Worm (Caenorhabditis elegans) whole organism, midembryonic: ENCODE results near the gene F18E9.3.

ENCODE experiments used
- T22C8.4 ChIP-seq: fragments of 200-800 bp; sonication (Bioruptor generic); IDR thresholded peaks from 2 replicates; pipeline ENCODE4 v1.3.6; 2022; ENCODE audit warnings: missing genetic modification characterization, missing compliant biosample characterization
- cog-1 ChIP-seq: sonication (generic microtip); optimal IDR thresholded peaks from 2 replicates; lab custom pipeline; 2016; ENCODE audit warnings: missing genetic modification characterization, missing compliant biosample characterization
- flt-1 ChIP-seq: fragments of 200-800 bp; sonication (Bioruptor generic); IDR thresholded peaks from 2 replicates; pipeline ENCODE4 v1.3.6; 2022; ENCODE audit warnings: missing genetic modification characterization, missing compliant biosample characterization
- klf-2 ChIP-seq: fragments of 200-800 bp; sonication (Bioruptor generic); conservative IDR thresholded peaks from 2 replicates; pipeline ENCODE4 v1.3.6; 2022; ENCODE audit warnings: missing genetic modification reagents, missing genetic modification characterization, missing compliant biosample characterization
- med-1 ChIP-seq: sonication (generic microtip); optimal IDR thresholded peaks from 2 replicates; lab custom pipeline; 2017; ENCODE audit warnings: missing genetic modification characterization, mild to moderate bottlenecking, missing compliant biosample characterization, antibody characterized with exemption, missing genetic modification reagents; ENCODE audit not compliant: insufficient read depth
- ref-1 ChIP-seq: fragments of 200-800 bp; sonication (Bioruptor generic); conservative IDR thresholded peaks from 2 replicates; pipeline ENCODE4 v1.3.6; 2022; ENCODE audit warnings: missing genetic modification reagents, missing genetic modification characterization, missing compliant biosample characterization
- tab-1 ChIP-seq: fragments of 200-800 bp; sonication (Bioruptor generic); IDR thresholded peaks from 2 replicates; pipeline ENCODE4 v1.3.6; 2022; ENCODE audit warnings: missing genetic modification characterization, missing compliant biosample characterization
- ztf-23 ChIP-seq: fragments of 200-800 bp; sonication (Bioruptor generic); IDR thresholded peaks from 2 replicates; pipeline ENCODE4 v1.3.6; 2022; ENCODE audit warnings: missing genetic modification reagents, missing genetic modification characterization, missing compliant biosample characterization
- ztf-29 ChIP-seq: fragments of 200-800 bp; sonication (Bioruptor generic); IDR thresholded peaks from 2 replicates; pipeline ENCODE4 v1.3.6; 2022; ENCODE audit warnings: missing genetic modification reagents, missing genetic modification characterization, missing compliant biosample characterization

Gene F18E9.3

ce11 chrX:8580217-8580616, 5.7 kb upstream of the F18E9.3 start, which contains the start of gene F18E9.4:
Gene F18E9.4, plus strand, starts transcription at chrX:8580517.
- no peak for TF ChIP-seq ref-1 (GFP tag; lab: Robert Waterston, UW)
- no peak for TF ChIP-seq klf-2 (GFP tag; lab: Robert Waterston, UW)
- TF ChIP-seq tab-1 (GFP tag; lab: Robert Waterston, UW), result no peak
- TF ChIP-seq med-1 (GFP tag; lab: Kevin White, UChicago), result no peak
- TF ChIP-seq ztf-29, result no peak
- TF ChIP-seq T22C8.4 (GFP tag; lab: Robert Waterston, UW), result no peak
- TF ChIP-seq ztf-23 (GFP tag; lab: Robert Waterston, UW), result no peak
- TF ChIP-seq flt-1 (GFP tag; lab: Robert Waterston, UW), result no peak
- TF ChIP-seq cog-1, result no peak

ce11 chrX:8581447-8581846, 4.5 kb upstream of the F18E9.3 start, which contains the start of gene F18E9.8:
Gene F18E9.8, minus strand, starts transcription at chrX:8581547.
- TF ChIP-seq tab-1 (GFP tag; lab: Robert Waterston, UW) (no peak), cog-1 (no peak), T22C8.4 (GFP tag; lab: Robert Waterston, UW) (no peak), klf-2 (GFP tag; lab: Robert Waterston, UW) (no peak), ztf-29 (no peak), ref-1 (GFP tag; lab: Robert Waterston, UW) (no peak), ztf-23 (GFP tag; lab: Robert Waterston, UW) (no peak), med-1 (GFP tag; lab: Kevin White, UChicago) (no peak), flt-1 (GFP tag; lab: Robert Waterston, UW) (no peak)

- TF ChIP-seq med-1 (GFP tag; lab: Kevin White, UChicago), result no peak
- no peak for TF ChIP-seq ztf-23 (GFP tag; lab: Robert Waterston, UW)
- TF ChIP-seq flt-1 (GFP tag; lab: Robert Waterston, UW), result no peak
- TF ChIP-seq ref-1 (GFP tag; lab: Robert Waterston, UW), result no peak
- no peak for TF ChIP-seq ztf-29
- TF ChIP-seq cog-1, result no peak
- no peak for TF ChIP-seq tab-1 (GFP tag; lab: Robert Waterston, UW)
- no peak for TF ChIP-seq klf-2 (GFP tag; lab: Robert Waterston, UW)
- no peak for TF ChIP-seq T22C8.4 (GFP tag; lab: Robert Waterston, UW)
Measured at ce11 chrX:8582767-8583360, 3.1 kb upstream of the F18E9.3 start.

ce11 chrX:8584825-8585384, 1.0 kb upstream of the F18E9.3 start:
- no peak for TF ChIP-seq flt-1 (GFP tag; lab: Robert Waterston, UW)
- TF ChIP-seq med-1 (GFP tag; lab: Kevin White, UChicago), result no peak
- no peak for TF ChIP-seq tab-1 (GFP tag; lab: Robert Waterston, UW)
- TF ChIP-seq ref-1 (GFP tag; lab: Robert Waterston, UW), result no peak
- TF ChIP-seq cog-1, result no peak
- TF ChIP-seq klf-2 (GFP tag; lab: Robert Waterston, UW), result no peak
- no peak for TF ChIP-seq ztf-29
- TF ChIP-seq T22C8.4 (GFP tag; lab: Robert Waterston, UW), result no peak
- no peak for TF ChIP-seq ztf-23 (GFP tag; lab: Robert Waterston, UW)

- TF ChIP-seq tab-1 (GFP tag; lab: Robert Waterston, UW), result no peak
- TF ChIP-seq T22C8.4 (GFP tag; lab: Robert Waterston, UW), result no peak
- no peak for TF ChIP-seq flt-1 (GFP tag; lab: Robert Waterston, UW)
Measured at ce11 chrX:8592881-8593280, 6.9 kb downstream of the F18E9.3 start, which contains the start of gene nlp-7. Gene nlp-7, plus strand, starts transcription at chrX:8593181.

ce11 chrX:8597647-8598046, 11.7 kb downstream of the F18E9.3 start, which contains the start of gene F18E9.7:
Gene F18E9.7, minus strand, starts transcription at chrX:8597747.
- no peak for TF ChIP-seq flt-1 (GFP tag; lab: Robert Waterston, UW)
- TF ChIP-seq tab-1 (GFP tag; lab: Robert Waterston, UW), result no peak
- TF ChIP-seq T22C8.4 (GFP tag; lab: Robert Waterston, UW), result no peak
- TF ChIP-seq ref-1 (GFP tag; lab: Robert Waterston, UW), result no peak
- no peak for TF ChIP-seq klf-2 (GFP tag; lab: Robert Waterston, UW)
- TF ChIP-seq ztf-23 (GFP tag; lab: Robert Waterston, UW), result no peak
- no peak for TF ChIP-seq cog-1
- TF ChIP-seq med-1 (GFP tag; lab: Kevin White, UChicago), result no peak
- no peak for TF ChIP-seq ztf-29

ce11 chrX:8598491-8598890, 12.5 kb downstream of the F18E9.3 start:
- TF ChIP-seq ztf-29 (no peak), klf-2 (GFP tag; lab: Robert Waterston, UW) (no peak), T22C8.4 (GFP tag; lab: Robert Waterston, UW) (no peak), tab-1 (GFP tag; lab: Robert Waterston, UW) (no peak), cog-1 (no peak), ref-1 (GFP tag; lab: Robert Waterston, UW) (no peak), ztf-23 (GFP tag; lab: Robert Waterston, UW) (no peak), med-1 (GFP tag; lab: Kevin White, UChicago) (no peak), flt-1 (GFP tag; lab: Robert Waterston, UW) (no peak)

- no peak for TF ChIP-seq ztf-23 (GFP tag; lab: Robert Waterston, UW)
- no peak for TF ChIP-seq klf-2 (GFP tag; lab: Robert Waterston, UW)
Measured at ce11 chrX:8599725-8600124, 13.8 kb downstream of the F18E9.3 start.

ce11 chrX:8601235-8601634, 15.3 kb downstream of the F18E9.3 start, which contains the start of gene F18E9.1:
Gene F18E9.1, plus strand, starts transcription at chrX:8601535.
- TF ChIP-seq med-1 (GFP tag; lab: Kevin White, UChicago) (no peak), tab-1 (GFP tag; lab: Robert Waterston, UW) (no peak), ztf-29 (no peak), ref-1 (GFP tag; lab: Robert Waterston, UW) (no peak), klf-2 (GFP tag; lab: Robert Waterston, UW) (no peak), T22C8.4 (GFP tag; lab: Robert Waterston, UW) (no peak), cog-1 (no peak), flt-1 (GFP tag; lab: Robert Waterston, UW) (no peak), ztf-23 (GFP tag; lab: Robert Waterston, UW) (no peak)
